Fruit fly (Drosophila melanogaster) whole organism, embryonic: ENCODE measurements around the gene Son.

Experiments used
- Ada2b ChIP-seq: fragments of 200-800 bp; sonication (Bioruptor generic); IDR thresholded peaks from 2 replicates; pipeline ENCODE4 v1.3.6; 2022; ENCODE audit warnings: missing biosample characterization, missing genetic modification characterization
- Bgb ChIP-seq: fragments of 200-800 bp; sonication (Bioruptor generic); IDR thresholded peaks from 2 replicates; pipeline ENCODE4 v1.3.6; 2022; ENCODE audit warnings: missing biosample characterization, missing genetic modification characterization; ENCODE audit not compliant: partially characterized antibody
- BtbVII ChIP-seq: fragments of 200-800 bp; sonication (Bioruptor generic); optimal IDR thresholded peaks from 3 replicates; lab custom pipeline; 2017; ENCODE audit warnings: missing biosample characterization, mild to moderate bottlenecking, missing genetic modification characterization
- CG10565 ChIP-seq: fragments of 200-800 bp; sonication (Bioruptor generic); optimal IDR thresholded peaks from 3 replicates; lab custom pipeline; 2016; ENCODE audit warnings: missing biosample characterization, mild to moderate bottlenecking, missing genetic modification characterization
- CG12071 ChIP-seq: fragments of 200-800 bp; sonication (Bioruptor generic); optimal IDR thresholded peaks from 3 replicates; lab custom pipeline; 2018; ENCODE audit warnings: missing biosample characterization, mild to moderate bottlenecking, missing genetic modification characterization
- CG13775 ChIP-seq: fragments of 200-800 bp; sonication (Bioruptor generic); optimal IDR thresholded peaks from 3 replicates; lab custom pipeline; 2017; ENCODE audit warnings: missing biosample characterization, mild to moderate bottlenecking, missing genetic modification characterization
- CG15479 ChIP-seq: fragments of 200-800 bp; sonication (Bioruptor generic); optimal IDR thresholded peaks from 3 replicates; lab custom pipeline; 2019; ENCODE audit warnings: missing biosample characterization, mild to moderate bottlenecking, missing genetic modification characterization, moderate library complexity
- CG16779 ChIP-seq: fragments of 200-800 bp; sonication (Bioruptor generic); IDR thresholded peaks from 2 replicates; pipeline ENCODE4 v1.3.6; 2022; ENCODE audit warnings: missing biosample characterization, missing genetic modification characterization
- CG18011 ChIP-seq: fragments of 200-800 bp; sonication (Bioruptor generic); optimal IDR thresholded peaks from 2 replicates; lab custom pipeline; 2017; ENCODE audit warnings: missing biosample characterization, missing genetic modification characterization, mild to moderate bottlenecking, moderate library complexity, missing genotype
- CG18599 ChIP-seq: fragments of 200-800 bp; sonication (Bioruptor generic); optimal IDR thresholded peaks from 3 replicates; lab custom pipeline; 2017; ENCODE audit warnings: missing biosample characterization, missing genetic modification characterization, mild to moderate bottlenecking, moderate library complexity, missing genetic modification reagents
- CG18764 ChIP-seq: fragments of 200-800 bp; sonication (Bioruptor generic); optimal IDR thresholded peaks from 3 replicates; lab custom pipeline; 2016; ENCODE audit warnings: missing biosample characterization, missing genetic modification characterization
- CG3065 ChIP-seq: fragments of 200-800 bp; sonication (Bioruptor generic); optimal IDR thresholded peaks from 2 replicates; lab custom pipeline; 2016; ENCODE audit warnings: missing biosample characterization, missing genetic modification characterization
- CG31365 ChIP-seq: fragments of 200-800 bp; sonication (Bioruptor generic); optimal IDR thresholded peaks from 2 replicates; lab custom pipeline; 2018; ENCODE audit warnings: missing biosample characterization, mild to moderate bottlenecking, missing genetic modification characterization
- CG4282 ChIP-seq: fragments of 200-800 bp; sonication (Bioruptor generic); optimal IDR thresholded peaks from 2 replicates; lab custom pipeline; 2016; ENCODE audit warnings: missing biosample characterization, missing genetic modification characterization
- CG4360 ChIP-seq: fragments of 200-800 bp; sonication (Bioruptor generic); IDR thresholded peaks from 2 replicates; pipeline ENCODE4 v1.3.6; 2022; ENCODE audit warnings: missing biosample characterization, missing genetic modification characterization
- CG4730 ChIP-seq: fragments of 200-800 bp; sonication (Bioruptor generic); IDR thresholded peaks from 2 replicates; pipeline ENCODE4 v1.3.6; 2022; ENCODE audit warnings: missing biosample characterization, missing genetic modification characterization
- CG5245 ChIP-seq: fragments of 200-800 bp; sonication (Bioruptor generic); optimal IDR thresholded peaks from 3 replicates; lab custom pipeline; 2016; ENCODE audit warnings: missing biosample characterization, missing genetic modification characterization
- CG6254 ChIP-seq: fragments of 200-800 bp; sonication (Bioruptor generic); optimal IDR thresholded peaks from 3 replicates; lab custom pipeline; 2017; ENCODE audit warnings: mild to moderate bottlenecking, missing biosample characterization, missing genetic modification reagents, missing genetic modification characterization
- CG6765 ChIP-seq: fragments of 200-800 bp; sonication (Bioruptor generic); optimal IDR thresholded peaks from 3 replicates; lab custom pipeline; 2017; ENCODE audit warnings: missing biosample characterization, mild to moderate bottlenecking, missing genetic modification characterization
- CG7745 ChIP-seq: fragments of 200-800 bp; sonication (Bioruptor generic); optimal IDR thresholded peaks from 2 replicates; lab custom pipeline; 2018; ENCODE audit warnings: missing biosample characterization, mild to moderate bottlenecking, missing genetic modification characterization, moderate library complexity
- CG7786 ChIP-seq: fragments of 200-800 bp; sonication (Bioruptor generic); optimal IDR thresholded peaks from 2 replicates; lab custom pipeline; 2016; ENCODE audit warnings: missing biosample characterization, missing genetic modification characterization
- Dek ChIP-seq: fragments of 200-800 bp; sonication (Bioruptor generic); optimal IDR thresholded peaks from 3 replicates; lab custom pipeline; 2019; ENCODE audit warnings: missing biosample characterization, mild to moderate bottlenecking, missing genetic modification characterization, moderate library complexity
- Jarid2 ChIP-seq: fragments of 200-800 bp; sonication (Bioruptor generic); optimal IDR thresholded peaks from 3 replicates; lab custom pipeline; 2017; ENCODE audit warnings: mild to moderate bottlenecking, missing biosample characterization, missing genetic modification reagents, missing genetic modification characterization
- Meics ChIP-seq: fragments of 200-800 bp; sonication (Bioruptor generic); optimal IDR thresholded peaks from 2 replicates; lab custom pipeline; 2017; ENCODE audit warnings: missing biosample characterization, mild to moderate bottlenecking, missing genetic modification characterization
- Ptx1 ChIP-seq: fragments of 200-800 bp; sonication (Bioruptor generic); IDR thresholded peaks from 2 replicates; pipeline ENCODE4 v1.3.6; 2022; ENCODE audit warnings: missing biosample characterization, missing genetic modification characterization
- Tbp ChIP-seq: fragments of >200 bp; optimal IDR thresholded peaks from 2 replicates; lab custom pipeline; 2018; ENCODE audit warnings: missing biosample characterization, missing genetic modification characterization
- Trl ChIP-seq, 3 experiments: fragments of >200 bp in 2 of 3; fragments of 200-800 bp in 1 of 3; sonication (Bioruptor generic) in 1 of 3; optimal IDR thresholded peaks; 2 replicates in 1 of 3; 3 replicates in 2 of 3; lab custom pipeline; 2016 to 2017; ENCODE audit warnings: missing biosample characterization in 1 of 3, missing genetic modification characterization in 1 of 3
- Vsx1 ChIP-seq: fragments of 200-800 bp; sonication (Bioruptor generic); optimal IDR thresholded peaks from 2 replicates; lab custom pipeline; 2017; ENCODE audit warnings: missing biosample characterization, mild to moderate bottlenecking, missing genetic modification characterization, missing genetic modification reagents
- YL-1 ChIP-seq: fragments of 200-800 bp; sonication (Bioruptor generic); optimal IDR thresholded peaks from 3 replicates; lab custom pipeline; 2017; ENCODE audit warnings: missing biosample characterization, mild to moderate bottlenecking, missing genetic modification characterization
- ab ChIP-seq: fragments of 200-800 bp; sonication (Bioruptor generic); optimal IDR thresholded peaks from 2 replicates; lab custom pipeline; 2016; ENCODE audit warnings: missing biosample characterization, missing genetic modification characterization
- ci ChIP-seq: fragments of 200-800 bp; sonication (Bioruptor generic); IDR thresholded peaks from 3 replicates; pipeline ENCODE4 v1.3.6; 2022; ENCODE audit warnings: missing biosample characterization, missing genetic modification characterization
- da ChIP-seq: fragments of 200-800 bp; sonication (Bioruptor generic); optimal IDR thresholded peaks from 2 replicates; lab custom pipeline; 2016; ENCODE audit warnings: missing biosample characterization, missing genetic modification characterization
- dati ChIP-seq: fragments of 200-800 bp; sonication (Bioruptor generic); IDR thresholded peaks from 2 replicates; pipeline ENCODE4 v1.3.6; 2022; ENCODE audit warnings: missing biosample characterization, missing genetic modification characterization
- fd102C ChIP-seq: fragments of 200-800 bp; sonication (Bioruptor generic); optimal IDR thresholded peaks from 2 replicates; lab custom pipeline; 2018; ENCODE audit warnings: missing biosample characterization, mild to moderate bottlenecking, missing genetic modification characterization, moderate library complexity
- gce ChIP-seq: fragments of 200-800 bp; sonication (Bioruptor generic); IDR thresholded peaks from 3 replicates; pipeline ENCODE4 v1.3.6; 2022; ENCODE audit warnings: missing biosample characterization, missing genetic modification characterization
- hb ChIP-seq: fragments of 200-800 bp; sonication (Bioruptor generic); IDR thresholded peaks from 3 replicates; pipeline ENCODE4 v1.3.6; 2022; ENCODE audit warnings: missing biosample characterization, missing genetic modification characterization; ENCODE audit not compliant: partially characterized antibody
- ind ChIP-seq: fragments of 200-800 bp; sonication (Bioruptor generic); optimal IDR thresholded peaks from 3 replicates; lab custom pipeline; 2016; ENCODE audit warnings: missing biosample characterization, missing genetic modification characterization
- insv ChIP-seq, 2 experiments: fragments of 200-800 bp; sonication (Bioruptor generic); optimal IDR thresholded peaks; 3 replicates each; lab custom pipeline; 2016 to 2018; ENCODE audit warnings: missing biosample characterization in 2 of 2, missing genetic modification characterization in 2 of 2
- jigr1 ChIP-seq: fragments of 200-800 bp; sonication (Bioruptor generic); IDR thresholded peaks from 3 replicates; pipeline ENCODE4 v1.3.6; 2022; ENCODE audit warnings: missing biosample characterization, missing genetic modification characterization
- lov ChIP-seq, 2 experiments: fragments of 200-800 bp in 1 of 2; fragments of >200 bp in 1 of 2; sonication (Bioruptor generic) in 1 of 2; IDR thresholded peaks in 1 of 2; optimal IDR thresholded peaks in 1 of 2; 2 replicates in 1 of 2; 3 replicates in 1 of 2; pipeline versions ENCODE4 v1.3.6 to Lab custom; 2017 to 2022; ENCODE audit warnings: missing biosample characterization in 1 of 2, missing genetic modification characterization in 1 of 2
- oc ChIP-seq: fragments of 200-800 bp; sonication (Bioruptor generic); optimal IDR thresholded peaks from 2 replicates; lab custom pipeline; 2018; ENCODE audit warnings: missing biosample characterization, mild to moderate bottlenecking, missing genetic modification characterization, moderate library complexity
- pum ChIP-seq: fragments of 200-800 bp; sonication (Bioruptor generic); optimal IDR thresholded peaks from 2 replicates; lab custom pipeline; 2016; ENCODE audit warnings: missing biosample characterization, missing genetic modification characterization
- repo ChIP-seq: fragments of 200-800 bp; sonication (Bioruptor generic); optimal IDR thresholded peaks from 2 replicates; lab custom pipeline; 2016; ENCODE audit warnings: missing biosample characterization, missing genetic modification characterization
- sc ChIP-seq, 3 experiments: fragments of >200 bp in 2 of 3; fragments of 200-800 bp in 1 of 3; sonication (Bioruptor generic) in 1 of 3; optimal IDR thresholded peaks; 2 replicates in 2 of 3; 3 replicates in 1 of 3; lab custom pipeline; 2017; ENCODE audit warnings: mild to moderate bottlenecking in 1 of 3, missing biosample characterization in 1 of 3, missing genetic modification characterization in 1 of 3, missing genetic modification reagents in 1 of 3
- sim ChIP-seq: fragments of 200-800 bp; sonication (Bioruptor generic); IDR thresholded peaks from 2 replicates; pipeline ENCODE4 v1.3.6; 2022; ENCODE audit warnings: missing biosample characterization, missing genetic modification characterization
- stc ChIP-seq: fragments of 200-800 bp; sonication (Bioruptor generic); IDR thresholded peaks from 2 replicates; pipeline ENCODE4 v1.3.6; 2022; ENCODE audit warnings: missing biosample characterization, missing genetic modification characterization
- toy ChIP-seq: fragments of 200-800 bp; sonication (Bioruptor generic); IDR thresholded peaks from 2 replicates; pipeline ENCODE4 v1.3.6; 2022; ENCODE audit warnings: missing biosample characterization, missing genetic modification characterization
- unc-4 ChIP-seq: fragments of 200-800 bp; sonication (Bioruptor generic); IDR thresholded peaks from 2 replicates; pipeline ENCODE4 v1.3.6; 2022; ENCODE audit warnings: missing biosample characterization, missing genetic modification characterization; ENCODE audit not compliant: partially characterized antibody
- usp ChIP-seq: fragments of >200 bp; optimal IDR thresholded peaks from 2 replicates; lab custom pipeline; 2017; ENCODE audit warnings: missing biosample characterization, missing genetic modification characterization
- zf30C ChIP-seq: fragments of 200-800 bp; sonication (Bioruptor generic); optimal IDR thresholded peaks from 3 replicates; lab custom pipeline; 2018; ENCODE audit warnings: missing biosample characterization, mild to moderate bottlenecking, missing genetic modification characterization

The Son gene

DNA sequence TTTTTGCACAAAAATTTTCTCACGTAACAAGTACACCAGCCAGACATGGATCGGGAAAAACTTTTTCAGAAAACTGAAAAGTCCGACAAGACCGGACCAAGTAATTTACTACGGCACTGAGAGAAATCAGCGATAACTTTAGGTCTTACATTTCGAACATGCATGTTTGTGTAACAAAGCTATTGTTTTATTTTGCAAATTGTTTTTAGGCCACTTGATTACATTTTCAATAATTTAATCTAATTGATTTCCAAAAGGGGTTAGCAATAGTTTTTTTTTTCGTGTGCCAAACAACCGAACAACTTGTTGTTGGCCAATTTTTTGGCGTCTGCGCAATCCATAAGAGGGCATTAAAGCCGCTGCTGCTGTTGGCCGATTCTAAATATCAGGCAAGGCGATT is 35.3 kb downstream of the Son start (continued):
- TF ChIP-seq CG16779 (GFP tag; lab: Robert Waterston, UW) (no peak), repo (GFP tag; lab: Kevin White, UChicago) (no peak), stc (GFP tag; lab: Robert Waterston, UW) (peak; percentile 51; the same call in 1 of the 2 replicates), hb (GFP tag; lab: Robert Waterston, UW) (no peak), ci (peak; percentile 61; the same call in 2 of the 3 replicates), sim (no peak), CG4360 (GFP tag; lab: Robert Waterston, UW) (no peak), CG13775 (GFP tag; lab: Kevin White, UChicago) (peak; percentile 22), CG18011 (GFP tag; lab: Kevin White, UChicago) (no peak), CG15479 (GFP tag; lab: Kevin White, UChicago) (no peak), CG3065 (GFP tag; lab: Kevin White, UChicago) (no peak), da (GFP tag; lab: Kevin White, UChicago) (no peak), CG4730 (GFP tag; lab: Robert Waterston, UW) (no peak), YL-1 (GFP tag; lab: Kevin White, UChicago) (no peak), Meics (peak; percentile 69), gce (no peak), jigr1 (GFP tag; lab: Robert Waterston, UW) (no peak), CG18599 (GFP tag; lab: Kevin White, UChicago) (peak; percentile 81), pum (GFP tag; lab: Kevin White, UChicago) (peak; percentile 45), CG4282 (GFP tag; lab: Kevin White, UChicago) (no peak), Ada2b (GFP tag; lab: Robert Waterston, UW) (peak; percentile 74), Vsx1 (GFP tag; lab: Kevin White, UChicago) (peak; percentile 26), usp (GFP tag; lab: Kevin White, UChicago) (no peak), ab (GFP tag; lab: Kevin White, UChicago) (no peak), Dek (peak; percentile 16), Ptx1 (peak; percentile 70), CG18764 (GFP tag; lab: Kevin White, UChicago) (peak; percentile 34), CG6765 (GFP tag; lab: Kevin White, UChicago) (no peak), CG7786 (peak; percentile 27), dati (GFP tag; lab: Robert Waterston, UW) (no peak)

DNA sequence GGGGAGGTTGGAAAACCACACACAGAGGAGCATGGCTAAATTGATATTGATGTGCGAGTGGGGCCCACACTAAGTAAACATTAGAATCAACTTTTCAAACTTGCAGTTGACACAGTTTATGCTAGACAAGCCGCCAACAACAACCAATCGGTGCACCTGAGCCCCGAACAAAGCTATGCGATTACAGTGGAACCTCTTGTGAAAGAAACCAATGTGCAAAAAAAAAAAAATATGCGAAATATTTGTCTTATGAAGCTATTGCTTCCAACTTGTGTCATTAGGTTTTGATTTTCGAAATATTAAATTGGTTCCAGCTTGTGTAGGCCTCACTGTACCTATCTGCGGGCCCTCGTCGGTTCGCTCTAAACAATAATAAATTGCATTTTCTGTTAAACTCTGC is 40.5 kb downstream of the Son start:
- TF ChIP-seq Trl (optimal IDR thresholded peaks at IDR 0.05; lab: Kevin White, UChicago) (no peak), Trl (GFP tag; optimal IDR thresholded peaks at IDR 0.05; lab: Kevin White, UChicago) (peak; percentile 66), Jarid2 (GFP tag; lab: Kevin White, UChicago) (peak; percentile 32), ind (GFP tag; lab: Kevin White, UChicago) (peak; percentile 81), CG5245 (GFP tag; lab: Kevin White, UChicago) (peak; percentile 79), CG31365 (tag; lab: Kevin White, UChicago) (peak; percentile 27), zf30C (GFP tag; lab: Kevin White, UChicago) (no peak), toy (GFP tag; lab: Robert Waterston, UW) (peak; percentile 62; the same call in 1 of the 2 replicates), BtbVII (GFP tag; lab: Kevin White, UChicago) (no peak), Bgb (GFP tag; lab: Robert Waterston, UW) (no peak), CG7745 (no peak), CG6254 (GFP tag; lab: Kevin White, UChicago) (peak; percentile 52), CG12071 (peak; percentile 60), lov (optimal IDR thresholded peaks at IDR 0.05; lab: Kevin White, UChicago) (no peak), lov (GFP tag; IDR thresholded peaks at IDR 0.05; lab: Robert Waterston, UW) (peak; percentile 81; the same call in 2 of the 3 replicates), fd102C (GFP tag; lab: Kevin White, UChicago) (no peak), CG10565 (GFP tag; lab: Kevin White, UChicago) (peak; percentile 10), Tbp (GFP tag; lab: Kevin White, UChicago) (no peak), unc-4 (GFP tag; lab: Robert Waterston, UW) (no peak), insv (GFP tag; optimal IDR thresholded peaks at IDR 0.05; lab: Kevin White, UChicago) (no peak), oc (peak; percentile 67), sc (optimal IDR thresholded peaks at IDR 0.05; lab: Kevin White, UChicago) (no peak), sc (GFP tag; optimal IDR thresholded peaks at IDR 0.05; lab: Kevin White, UChicago) (peak; percentile 32)
